Worm (Caenorhabditis elegans) whole organism, L1 larva: ENCODE results near the gene T22B2.1.

ENCODE experiments used
- C16A3.4 ChIP-seq: fragments of 150-350 bp; optimal IDR thresholded peaks from 2 replicates; lab custom pipeline; 2014; ENCODE audit warnings: missing biosample characterization, missing genetic modification characterization
- C34B4.2 ChIP-seq: sonication (generic microtip); optimal IDR thresholded peaks from 2 replicates; lab custom pipeline; 2017; ENCODE audit warnings: mild to moderate bottlenecking, missing genetic modification characterization, missing compliant biosample characterization
- F16B12.6 ChIP-seq: fragments of 150-350 bp; optimal IDR thresholded peaks from 2 replicates; lab custom pipeline; 2014; ENCODE audit warnings: missing biosample characterization, missing genetic modification characterization
- Y116A8C.19 ChIP-seq: sonication (generic microtip); optimal IDR thresholded peaks from 2 replicates; lab custom pipeline; 2016; ENCODE audit warnings: missing compliant biosample characterization, missing genetic modification characterization, borderline replicate concordance
- aha-1 ChIP-seq: fragments of 150-350 bp; optimal IDR thresholded peaks from 2 replicates; lab custom pipeline; 2014; ENCODE audit warnings: missing biosample characterization, missing genetic modification characterization
- aly-2 ChIP-seq: fragments of 150-350 bp; optimal IDR thresholded peaks from 2 replicates; lab custom pipeline; 2014; ENCODE audit warnings: missing biosample characterization, missing genetic modification characterization
- ama-1 ChIP-seq: fragments of 150-350 bp; optimal IDR thresholded peaks from 2 replicates; lab custom pipeline; 2014
- ceh-82 ChIP-seq, 3 experiments: fragments of 150-350 bp in 1 of 3; sonication (generic microtip) in 2 of 3; optimal IDR thresholded peaks; 2 replicates each; lab custom pipeline; 2014 to 2017; ENCODE audit warnings: missing biosample characterization in 3 of 3, missing genetic modification characterization in 3 of 3
- ceh-90 ChIP-seq: sonication (generic microtip); optimal IDR thresholded peaks from 2 replicates; lab custom pipeline; 2016; ENCODE audit warnings: missing genetic modification characterization, missing compliant biosample characterization
- dpl-1 ChIP-seq, 3 experiments: fragments of 150-350 bp in 2 of 3; sonication (generic microtip) in 1 of 3; optimal IDR thresholded peaks; 2 replicates each; lab custom pipeline; 2014 to 2017; ENCODE audit warnings: missing biosample characterization in 3 of 3, missing genetic modification characterization in 3 of 3, missing genetic modification reagents in 3 of 3
- dsc-1 ChIP-seq: sonication (generic microtip); optimal IDR thresholded peaks from 2 replicates; lab custom pipeline; 2016; ENCODE audit warnings: mild to moderate bottlenecking, missing genetic modification characterization, missing compliant biosample characterization
- egl-13 ChIP-seq: sonication (generic microtip); optimal IDR thresholded peaks from 2 replicates; lab custom pipeline; 2016; ENCODE audit warnings: missing genotype, missing genetic modification reagents, missing genetic modification characterization, missing compliant biosample characterization
- elt-2 ChIP-seq: sonication (generic microtip); optimal IDR thresholded peaks from 2 replicates; lab custom pipeline; 2016; ENCODE audit warnings: missing genetic modification characterization, mild to moderate bottlenecking, inconsistent platforms, missing compliant biosample characterization, missing genetic modification reagents
- elt-3 ChIP-seq, 6 experiments: fragments of 150-350 bp in 1 of 6; sonication (generic microtip); optimal IDR thresholded peaks; 2 replicates each; lab custom pipeline; 2017 to 2018; ENCODE audit warnings: missing biosample characterization in 6 of 6, missing genetic modification characterization in 6 of 6, inconsistent platforms in 1 of 6
- ets-5 ChIP-seq: fragments of 200-800 bp; sonication (Bioruptor generic); IDR thresholded peaks from 2 replicates; pipeline ENCODE4 v1.3.6; 2022; ENCODE audit warnings: missing genetic modification characterization, missing compliant biosample characterization
- fkh-4 ChIP-seq: sonication (generic microtip); optimal IDR thresholded peaks from 2 replicates; lab custom pipeline; 2016; ENCODE audit warnings: missing compliant biosample characterization, missing genetic modification characterization, borderline replicate concordance
- fos-1 ChIP-seq: fragments of 150-350 bp; optimal IDR thresholded peaks from 2 replicates; lab custom pipeline; 2014; ENCODE audit warnings: missing biosample characterization, missing genetic modification characterization
- grh-1 ChIP-seq: fragments of 200-800 bp; sonication (Bioruptor generic); IDR thresholded peaks from 2 replicates; pipeline ENCODE4 v1.3.6; 2022; ENCODE audit warnings: missing genetic modification reagents, missing genetic modification characterization, missing compliant biosample characterization
- hpl-2 ChIP-seq: fragments of 150-350 bp; optimal IDR thresholded peaks from 2 replicates; lab custom pipeline; 2014; ENCODE audit warnings: missing biosample characterization, missing genetic modification reagents, missing genetic modification characterization
- lin-14 ChIP-seq: fragments of 200-800 bp; sonication (Bioruptor generic); optimal IDR thresholded peaks from 2 replicates; lab custom pipeline; 2018; ENCODE audit warnings: mild to moderate bottlenecking, missing genetic modification characterization, moderate library complexity, missing compliant biosample characterization
- lin-39 ChIP-seq: fragments of 150-350 bp; optimal IDR thresholded peaks from 2 replicates; lab custom pipeline; 2014; ENCODE audit warnings: missing biosample characterization, missing genetic modification reagents, missing genetic modification characterization
- mdl-1 ChIP-seq, 2 experiments: fragments of 150-350 bp; optimal IDR thresholded peaks; 2 replicates each; lab custom pipeline; 2014 to 2017; ENCODE audit warnings: missing biosample characterization in 2 of 2, missing genetic modification characterization in 2 of 2, inconsistent platforms in 1 of 2
- mep-1 ChIP-seq: fragments of 150-350 bp; optimal IDR thresholded peaks from 2 replicates; lab custom pipeline; 2014; ENCODE audit warnings: missing biosample characterization, missing genetic modification characterization
- nhr-11 ChIP-seq: fragments of 150-350 bp; optimal IDR thresholded peaks from 2 replicates; lab custom pipeline; 2014; ENCODE audit warnings: missing biosample characterization, missing genetic modification characterization
- nhr-12 ChIP-seq: sonication (generic microtip); optimal IDR thresholded peaks from 2 replicates; lab custom pipeline; 2017; ENCODE audit warnings: missing biosample characterization, missing genetic modification characterization
- nhr-76 ChIP-seq: sonication (generic microtip); optimal IDR thresholded peaks from 2 replicates; lab custom pipeline; 2017; ENCODE audit warnings: missing biosample characterization, missing genetic modification characterization
- nhr-77 ChIP-seq: fragments of 150-350 bp; optimal IDR thresholded peaks from 2 replicates; lab custom pipeline; 2014; ENCODE audit warnings: missing biosample characterization, missing genetic modification characterization
- nhr-84 ChIP-seq: sonication (generic microtip); optimal IDR thresholded peaks from 2 replicates; lab custom pipeline; 2017; ENCODE audit warnings: missing biosample characterization, missing genetic modification characterization
- nhr-85 ChIP-seq: sonication (generic microtip); peaks from one replicate; lab custom pipeline; 2016; ENCODE audit warnings: missing genetic modification characterization, inconsistent platforms, missing compliant biosample characterization
- pax-3 ChIP-seq: fragments of 200-800 bp; sonication (Bioruptor generic); optimal IDR thresholded peaks from 2 replicates; lab custom pipeline; 2018; ENCODE audit warnings: mild to moderate bottlenecking, missing genetic modification characterization, moderate library complexity, missing compliant biosample characterization
- pqm-1 ChIP-seq: sonication (generic microtip); optimal IDR thresholded peaks from 3 replicates; lab custom pipeline; 2017; ENCODE audit warnings: missing biosample characterization, missing genetic modification characterization
- skn-1 ChIP-seq: fragments of 150-350 bp; optimal IDR thresholded peaks from 2 replicates; lab custom pipeline; 2014; ENCODE audit warnings: missing biosample characterization, missing genetic modification characterization
- snpc-4 ChIP-seq: fragments of 150-350 bp; optimal IDR thresholded peaks from 2 replicates; lab custom pipeline; 2014; ENCODE audit warnings: missing biosample characterization, missing genetic modification characterization
- snu-23 ChIP-seq: sonication (generic microtip); optimal IDR thresholded peaks from 2 replicates; lab custom pipeline; 2016; ENCODE audit warnings: missing genetic modification characterization, missing compliant biosample characterization
- sup-37 ChIP-seq: fragments of 200-800 bp; sonication (Bioruptor generic); optimal IDR thresholded peaks from 2 replicates; lab custom pipeline; 2018; ENCODE audit warnings: mild to moderate bottlenecking, missing genetic modification characterization, missing compliant biosample characterization
- swsn-7 ChIP-seq: sonication (generic microtip); optimal IDR thresholded peaks from 2 replicates; lab custom pipeline; 2016; ENCODE audit warnings: missing genetic modification characterization, missing compliant biosample characterization
- unc-30 ChIP-seq: sonication (generic microtip); optimal IDR thresholded peaks from 2 replicates; lab custom pipeline; 2017; ENCODE audit warnings: missing biosample characterization, missing genetic modification characterization
- unc-62 ChIP-seq: fragments of 150-350 bp; optimal IDR thresholded peaks from 2 replicates; lab custom pipeline; 2014; ENCODE audit warnings: missing biosample characterization, missing genetic modification reagents, missing genetic modification characterization
- unc-86 ChIP-seq: sonication (generic microtip); optimal IDR thresholded peaks from 2 replicates; lab custom pipeline; 2016; ENCODE audit warnings: missing genetic modification characterization, missing compliant biosample characterization
- unc-98 ChIP-seq: fragments of 200-800 bp; sonication (Bioruptor generic); IDR thresholded peaks from 2 replicates; pipeline ENCODE4 v1.3.6; 2022; ENCODE audit warnings: missing genetic modification characterization, missing compliant biosample characterization
- zip-4 ChIP-seq: fragments of 200-800 bp; sonication (Bioruptor generic); optimal IDR thresholded peaks from 2 replicates; lab custom pipeline; 2018; ENCODE audit warnings: mild to moderate bottlenecking, missing genetic modification characterization, moderate library complexity, missing compliant biosample characterization
- ztf-4 ChIP-seq: fragments of 150-350 bp; optimal IDR thresholded peaks from 2 replicates; lab custom pipeline; 2014; ENCODE audit warnings: missing biosample characterization, missing genetic modification characterization

T22B2.1 gene

ce11 chrX:3969980-3970403 is 44.1 kb downstream of the T22B2.1 start (continued):
- TF ChIP-seq pax-3 (tag; lab: Kevin White, UChicago): peak; percentile 32
- TF ChIP-seq nhr-77 (tag; lab: Kevin White, UChicago): peak; percentile 77
- TF ChIP-seq egl-13 (tag; lab: Kevin White, UChicago): peak; percentile 44
- TF ChIP-seq elt-2: peak; percentile 71
- no peak for TF ChIP-seq ets-5 (GFP tag; lab: Robert Waterston, UW)
- TF ChIP-seq elt-3 (tag; optimal IDR thresholded peaks at IDR 0.05; lab: Kevin White, UChicago): peak in 2 of 6 experiments; percentile 25 to 73
- no peak for TF ChIP-seq nhr-76 (tag; lab: Kevin White, UChicago)
- TF ChIP-seq unc-86 (tag; lab: Kevin White, UChicago): peak; percentile 68
- TF ChIP-seq dpl-1 (GFP tag; optimal IDR thresholded peaks at IDR 0.05; lab: Kevin White, UChicago): peak in 2 of 3 experiments; percentile 5 to 14
- no peak for TF ChIP-seq snpc-4 (tag; lab: Kevin White, UChicago)
- peak; percentile 45 for TF ChIP-seq zip-4
- TF ChIP-seq hpl-2 (GFP tag; lab: Kevin White, UChicago): no peak
- peak; percentile 69 to 70 (median 70) for TF ChIP-seq ceh-82 (tag; optimal IDR thresholded peaks at IDR 0.05; lab: Kevin White, UChicago)
- TF ChIP-seq swsn-7: peak; percentile 80
- TF ChIP-seq nhr-11 (tag; lab: Kevin White, UChicago): no peak
- TF ChIP-seq nhr-12: no peak
- TF ChIP-seq dsc-1 (tag; lab: Kevin White, UChicago): peak; percentile 80
- TF ChIP-seq mep-1 (tag; lab: Kevin White, UChicago): peak; percentile 91
- TF ChIP-seq grh-1 (GFP tag; lab: Robert Waterston, UW): peak; percentile 61; the same call in 1 of the 2 replicates
- peak; percentile 92 for TF ChIP-seq snu-23 (GFP tag; lab: Kevin White, UChicago)
- TF ChIP-seq pqm-1 (tag; lab: Kevin White, UChicago): no peak
- no peak for TF ChIP-seq nhr-84 (tag; lab: Kevin White, UChicago)
- no peak for TF ChIP-seq fkh-4 (tag; lab: Kevin White, UChicago)
- peak; percentile 89 for TF ChIP-seq lin-14 (GFP tag; lab: Kevin White, UChicago)
- TF ChIP-seq sup-37 (GFP tag; lab: Kevin White, UChicago): peak; percentile 12
- TF ChIP-seq F16B12.6: peak; percentile 17
- peak; percentile 94 for TF ChIP-seq nhr-85 (tag; lab: Kevin White, UChicago)
- TF ChIP-seq lin-39 (tag; lab: Kevin White, UChicago): no peak
- TF ChIP-seq C34B4.2 (tag; lab: Kevin White, UChicago): no peak
- TF ChIP-seq aha-1 (tag; lab: Kevin White, UChicago): no peak
- TF ChIP-seq ama-1 (lab: Kevin White, UChicago): no peak
- no peak for TF ChIP-seq unc-62 (GFP tag; lab: Kevin White, UChicago)
- TF ChIP-seq mdl-1 (tag; optimal IDR thresholded peaks at IDR 0.05; lab: Kevin White, UChicago): peak in 1 of 2 experiments; percentile 77
- TF ChIP-seq unc-98 (GFP tag; lab: Robert Waterston, UW): no peak; the same call in 1 of the 2 replicates
- no peak for TF ChIP-seq aly-2 (tag; lab: Kevin White, UChicago)
- TF ChIP-seq ztf-4 (tag; lab: Kevin White, UChicago): peak; percentile 42
- peak; percentile 62 for TF ChIP-seq skn-1
- no peak for TF ChIP-seq ceh-90 (tag; lab: Kevin White, UChicago)

DNA sequence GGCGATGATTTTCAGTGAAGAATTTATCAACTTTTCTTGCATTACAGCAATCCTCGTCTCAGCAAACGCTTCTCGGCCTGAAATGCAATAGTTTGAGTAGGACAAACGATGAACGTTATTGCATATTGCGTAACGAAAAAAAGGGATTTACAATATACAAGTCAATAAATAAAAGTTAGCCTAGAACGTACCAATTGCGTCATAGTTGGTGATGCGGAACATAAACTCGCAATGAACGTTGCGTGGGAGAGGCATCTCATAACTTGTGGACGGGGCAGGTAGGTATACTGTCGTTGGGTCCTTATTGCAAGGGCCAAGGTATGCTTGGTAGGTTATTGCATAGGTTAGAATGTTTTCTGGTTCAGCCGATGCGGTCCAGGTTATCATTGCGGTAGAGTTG is 44.9 kb downstream of the T22B2.1 start:
- TF ChIP-seq nhr-77 (tag; lab: Kevin White, UChicago): no peak
- TF ChIP-seq ama-1 (lab: Kevin White, UChicago): no peak
- TF ChIP-seq Y116A8C.19 (tag; lab: Kevin White, UChicago): no peak
- TF ChIP-seq unc-30 (tag; lab: Kevin White, UChicago): no peak
- no peak for TF ChIP-seq lin-14 (GFP tag; lab: Kevin White, UChicago)
- no peak for TF ChIP-seq fos-1 (tag; lab: Kevin White, UChicago)
- TF ChIP-seq C16A3.4 (tag; lab: Kevin White, UChicago): no peak
